Fruit fly (Drosophila melanogaster) whole organism, embryonic: ENCODE measurements around the gene Alg12.

Experiments used
- Atf3 ChIP-seq: fragments of 200-800 bp; sonication (Bioruptor generic); optimal IDR thresholded peaks from 3 replicates; lab custom pipeline; 2016; ENCODE audit warnings: missing biosample characterization, missing genetic modification characterization
- Atf6 ChIP-seq: fragments of 200-800 bp; sonication (Bioruptor generic); IDR thresholded peaks from 2 replicates; pipeline ENCODE4 v1.3.6; 2022; ENCODE audit warnings: missing biosample characterization, missing genetic modification characterization
- BEAF-32 ChIP-seq: fragments of 200-800 bp; sonication (Bioruptor generic); optimal IDR thresholded peaks from 3 replicates; lab custom pipeline; 2017; ENCODE audit warnings: missing biosample characterization, missing genetic modification characterization, mild to moderate bottlenecking, moderate library complexity, missing genetic modification reagents
- CG10209 ChIP-seq: fragments of 200-800 bp; sonication (Bioruptor generic); optimal IDR thresholded peaks from 3 replicates; lab custom pipeline; 2017; ENCODE audit warnings: missing biosample characterization, mild to moderate bottlenecking, missing genetic modification characterization, missing genetic modification reagents
- CG1024 ChIP-seq: fragments of 200-800 bp; sonication (Bioruptor generic); IDR thresholded peaks from 2 replicates; pipeline ENCODE4 v1.3.6; 2022; ENCODE audit warnings: missing biosample characterization, missing genetic modification characterization
- CG10431 ChIP-seq: fragments of 200-800 bp; sonication (Bioruptor generic); optimal IDR thresholded peaks from 3 replicates; lab custom pipeline; 2018; ENCODE audit warnings: missing biosample characterization, mild to moderate bottlenecking, missing genetic modification characterization
- CG12071 ChIP-seq: fragments of 200-800 bp; sonication (Bioruptor generic); optimal IDR thresholded peaks from 3 replicates; lab custom pipeline; 2018; ENCODE audit warnings: missing biosample characterization, mild to moderate bottlenecking, missing genetic modification characterization
- CG12659 ChIP-seq: fragments of 200-800 bp; sonication (Bioruptor generic); optimal IDR thresholded peaks from 3 replicates; lab custom pipeline; 2017; ENCODE audit warnings: mild to moderate bottlenecking, missing biosample characterization, missing genetic modification reagents, missing genetic modification characterization
- CG14965 ChIP-seq: fragments of 200-800 bp; sonication (Bioruptor generic); optimal IDR thresholded peaks from 2 replicates; lab custom pipeline; 2016; ENCODE audit warnings: missing biosample characterization, missing genetic modification characterization, borderline replicate concordance
- CG15601 ChIP-seq: fragments of 200-800 bp; sonication (Bioruptor generic); optimal IDR thresholded peaks from 3 replicates; lab custom pipeline; 2019; ENCODE audit warnings: missing biosample characterization, mild to moderate bottlenecking, missing genetic modification characterization, moderate library complexity
- CG1602 ChIP-seq: fragments of 200-800 bp; sonication (Bioruptor generic); optimal IDR thresholded peaks from 3 replicates; lab custom pipeline; 2016; ENCODE audit warnings: missing biosample characterization, missing genetic modification characterization
- CG17328 ChIP-seq: fragments of 200-800 bp; sonication (Bioruptor generic); IDR thresholded peaks from 2 replicates; pipeline ENCODE4 v1.3.6; 2022; ENCODE audit warnings: missing biosample characterization, missing genetic modification characterization
- CG31388 ChIP-seq: fragments of 200-800 bp; sonication (Bioruptor generic); optimal IDR thresholded peaks from 2 replicates; lab custom pipeline; 2016; ENCODE audit warnings: missing biosample characterization, missing genetic modification characterization
- CG6813 ChIP-seq: fragments of 200-800 bp; sonication (Bioruptor generic); optimal IDR thresholded peaks from 2 replicates; lab custom pipeline; 2017; ENCODE audit warnings: missing biosample characterization, missing genetic modification characterization, mild to moderate bottlenecking, moderate library complexity, missing genetic modification reagents
- CG8765 ChIP-seq: fragments of 200-800 bp; sonication (Bioruptor generic); IDR thresholded peaks from 2 replicates; pipeline ENCODE4 v1.3.6; 2022; ENCODE audit warnings: missing biosample characterization, missing genetic modification characterization
- CHES-1-like ChIP-seq: fragments of 200-800 bp; sonication (Bioruptor generic); optimal IDR thresholded peaks from 2 replicates; lab custom pipeline; 2016; ENCODE audit warnings: missing biosample characterization, missing genetic modification characterization
- CkIIα-i1 ChIP-seq: fragments of 200-800 bp; sonication (Bioruptor generic); IDR thresholded peaks from 2 replicates; pipeline ENCODE4 v1.3.6; 2022; ENCODE audit warnings: missing biosample characterization, missing genetic modification characterization
- Dll ChIP-seq: fragments of 200-800 bp; sonication (Bioruptor generic); IDR thresholded peaks from 4 replicates; pipeline ENCODE4 v1.3.6; 2022; ENCODE audit warnings: missing biosample characterization, missing genetic modification characterization; ENCODE audit not compliant: partially characterized antibody
- H15 ChIP-seq: fragments of 200-800 bp; sonication (Bioruptor generic); IDR thresholded peaks from 3 replicates; pipeline ENCODE4 v1.3.6; 2022; ENCODE audit warnings: missing biosample characterization, missing genetic modification characterization
- HHEX ChIP-seq: fragments of 200-800 bp; sonication (Bioruptor generic); optimal IDR thresholded peaks from 3 replicates; lab custom pipeline; 2017; ENCODE audit warnings: missing biosample characterization, mild to moderate bottlenecking, missing genetic modification characterization, missing genetic modification reagents
- Mrtf ChIP-seq: fragments of 200-800 bp; sonication (Bioruptor generic); IDR thresholded peaks from 3 replicates; pipeline ENCODE4 v1.3.6; 2022; ENCODE audit warnings: missing biosample characterization, missing genetic modification characterization
- Neu2 ChIP-seq: fragments of 200-800 bp; sonication (Bioruptor generic); optimal IDR thresholded peaks from 3 replicates; lab custom pipeline; 2016; ENCODE audit warnings: missing biosample characterization, missing genetic modification characterization, borderline replicate concordance
- Nf-YC ChIP-seq: fragments of 200-800 bp; optimal IDR thresholded peaks from 3 replicates; lab custom pipeline; 2019; ENCODE audit warnings: missing biosample characterization, mild to moderate bottlenecking, missing genetic modification characterization, moderate library complexity
- Sox100B ChIP-seq: fragments of 200-800 bp; sonication (Bioruptor generic); optimal IDR thresholded peaks from 3 replicates; lab custom pipeline; 2018; ENCODE audit warnings: missing biosample characterization, mild to moderate bottlenecking, missing genetic modification characterization
- YL-1 ChIP-seq: fragments of 200-800 bp; sonication (Bioruptor generic); optimal IDR thresholded peaks from 3 replicates; lab custom pipeline; 2017; ENCODE audit warnings: missing biosample characterization, mild to moderate bottlenecking, missing genetic modification characterization
- chm ChIP-seq: fragments of 200-800 bp; sonication (Bioruptor generic); IDR thresholded peaks from 2 replicates; pipeline ENCODE4 v1.3.6; 2022; ENCODE audit warnings: missing biosample characterization, missing genetic modification characterization
- da ChIP-seq: fragments of 200-800 bp; sonication (Bioruptor generic); optimal IDR thresholded peaks from 2 replicates; lab custom pipeline; 2016; ENCODE audit warnings: missing biosample characterization, missing genetic modification characterization
- gfzf ChIP-seq: fragments of 200-800 bp; sonication (Bioruptor generic); optimal IDR thresholded peaks from 2 replicates; lab custom pipeline; 2016; ENCODE audit warnings: missing biosample characterization, mild to moderate bottlenecking, missing genetic modification characterization, moderate library complexity
- ham ChIP-seq: fragments of 200-800 bp; sonication (Bioruptor generic); IDR thresholded peaks from 2 replicates; pipeline ENCODE4 v1.3.6; 2022; ENCODE audit warnings: missing biosample characterization, missing genetic modification characterization
- insv ChIP-seq, 2 experiments: fragments of 200-800 bp; sonication (Bioruptor generic); optimal IDR thresholded peaks; 3 replicates each; lab custom pipeline; 2016 to 2018; ENCODE audit warnings: missing biosample characterization in 2 of 2, missing genetic modification characterization in 2 of 2
- jumu ChIP-seq: fragments of 200-800 bp; sonication (Bioruptor generic); optimal IDR thresholded peaks from 3 replicates; lab custom pipeline; 2016; ENCODE audit warnings: missing biosample characterization, missing genetic modification characterization
- kah ChIP-seq: fragments of 200-800 bp; sonication (Bioruptor generic); optimal IDR thresholded peaks from 2 replicates; lab custom pipeline; 2018; ENCODE audit warnings: missing biosample characterization, mild to moderate bottlenecking, missing genetic modification characterization
- luna ChIP-seq: fragments of 200-800 bp; sonication (Bioruptor generic); optimal IDR thresholded peaks from 2 replicates; lab custom pipeline; 2016; ENCODE audit warnings: missing biosample characterization, missing genetic modification characterization
- mld ChIP-seq: fragments of 200-800 bp; sonication (Bioruptor generic); IDR thresholded peaks from 3 replicates; pipeline ENCODE4 v1.3.6; 2022; ENCODE audit warnings: missing biosample characterization, missing genetic modification characterization; ENCODE audit not compliant: partially characterized antibody
- peb ChIP-seq: fragments of 200-800 bp; sonication (Bioruptor generic); IDR thresholded peaks from 2 replicates; pipeline ENCODE4 v1.3.6; 2022; ENCODE audit warnings: missing biosample characterization, missing genetic modification characterization
- slp2 ChIP-seq: fragments of 200-800 bp; sonication (Bioruptor generic); optimal IDR thresholded peaks from 2 replicates; lab custom pipeline; 2016; ENCODE audit warnings: missing biosample characterization, missing genetic modification characterization
- sr ChIP-seq: fragments of 200-800 bp; sonication (Bioruptor generic); IDR thresholded peaks from 3 replicates; pipeline ENCODE4 v1.3.6; 2022; ENCODE audit warnings: missing biosample characterization, missing genetic modification characterization
- tll ChIP-seq, 2 experiments: fragments of 200-800 bp in 1 of 2; fragments of >200 bp in 1 of 2; sonication (Bioruptor generic) in 1 of 2; optimal IDR thresholded peaks; 2 replicates each; lab custom pipeline; 2017 to 2019; ENCODE audit warnings: missing biosample characterization in 2 of 2, missing genetic modification characterization in 2 of 2, mild to moderate bottlenecking in 1 of 2, moderate library complexity in 1 of 2
- unc-4 ChIP-seq: fragments of 200-800 bp; sonication (Bioruptor generic); IDR thresholded peaks from 2 replicates; pipeline ENCODE4 v1.3.6; 2022; ENCODE audit warnings: missing biosample characterization, missing genetic modification characterization; ENCODE audit not compliant: partially characterized antibody

Gene Alg12

dm6 chr3R:9747272-9747874 lies 8.9 kb upstream of the Alg12 start, which contains the start of gene CG12948 (continued):
- TF ChIP-seq HHEX (GFP tag; lab: Kevin White, UChicago) (no peak), Atf6 (GFP tag; lab: Robert Waterston, UW) (peak; percentile 31; the same call in 1 of the 2 replicates), kah (GFP tag; lab: Kevin White, UChicago) (no peak), CG10431 (GFP tag; lab: Kevin White, UChicago) (no peak), CG15601 (tag; lab: Kevin White, UChicago) (no peak), Mrtf (GFP tag; lab: Robert Waterston, UW) (no peak), tll (GFP tag; optimal IDR thresholded peaks at IDR 0.05; lab: Kevin White, UChicago) (no peak), CG8765 (no peak), CG1602 (GFP tag; lab: Kevin White, UChicago) (peak; percentile 32), slp2 (GFP tag; lab: Kevin White, UChicago) (peak; percentile 21), Sox100B (GFP tag; lab: Kevin White, UChicago) (no peak), CG6813 (GFP tag; lab: Kevin White, UChicago) (no peak), Dll (GFP tag; lab: Robert Waterston, UW) (peak; percentile 99), gfzf (GFP tag; lab: Kevin White, UChicago) (no peak), unc-4 (peak; percentile 94), YL-1 (GFP tag; lab: Kevin White, UChicago) (peak; percentile 45), sr (peak; percentile 93), luna (GFP tag; lab: Kevin White, UChicago) (no peak), CG31388 (GFP tag; lab: Kevin White, UChicago) (no peak), CG12071 (no peak), chm (GFP tag; lab: Robert Waterston, UW) (no peak), peb (GFP tag; lab: Robert Waterston, UW) (no peak), CkIIα-i1 (GFP tag; lab: Robert Waterston, UW) (no peak), jumu (GFP tag; lab: Kevin White, UChicago) (peak; percentile 10), H15 (GFP tag; lab: Robert Waterston, UW) (no peak), insv (GFP tag; optimal IDR thresholded peaks at IDR 0.05; lab: Kevin White, UChicago) (peak in 1 of 2 experiments; percentile 32), Atf3 (no peak), CG17328 (GFP tag; lab: Robert Waterston, UW) (no peak), CG1024 (GFP tag; lab: Robert Waterston, UW) (no peak), mld (GFP tag; lab: Robert Waterston, UW) (peak; percentile 79; the same call in 1 of the 3 replicates), CG12659 (GFP tag; lab: Kevin White, UChicago) (peak; percentile 44), CG10209 (no peak), CG14965 (GFP tag; lab: Kevin White, UChicago) (no peak), CHES-1-like (GFP tag; lab: Kevin White, UChicago) (peak; percentile 11), Nf-YC (tag; lab: Kevin White, UChicago) (no peak), da (GFP tag; lab: Kevin White, UChicago) (no peak), Neu2 (GFP tag; lab: Kevin White, UChicago) (no peak)

DNA sequence ATGACTTTTGCATAAGTTTGCCTTT lies 8.6 kb upstream of the Alg12 start, which contains the start of gene PpD3:
Gene PpD3, plus strand, starts transcription at position 1 of the 25 bp plus-strand sequence.
- no peak for TF ChIP-seq ham
- peak; percentile 42 for TF ChIP-seq BEAF-32 (GFP tag; lab: Kevin White, UChicago)
